Worm (Caenorhabditis elegans) whole organism, early embryonic: ENCODE results near the gene lfi-1.

Experiments
- B0310.2 ChIP-seq: sonication (generic microtip); optimal IDR thresholded peaks from 2 replicates; lab custom pipeline; 2016; ENCODE audit warnings: mild to moderate bottlenecking, missing genetic modification characterization, missing compliant biosample characterization
- F13C5.2 ChIP-seq: sonication (generic microtip); optimal IDR thresholded peaks from 2 replicates; lab custom pipeline; 2017; ENCODE audit warnings: mild to moderate bottlenecking, missing genetic modification characterization, inconsistent platforms, missing compliant biosample characterization
- ama-1 ChIP-seq: fragments of 150-350 bp; optimal IDR thresholded peaks from 2 replicates; lab custom pipeline; 2014
- ceh-13 ChIP-seq: fragments of 200-800 bp; sonication (Bioruptor generic); optimal IDR thresholded peaks from 2 replicates; lab custom pipeline; 2018; ENCODE audit warnings: mild to moderate bottlenecking, missing genetic modification characterization, missing compliant biosample characterization
- ceh-36 ChIP-seq: sonication (generic microtip); optimal IDR thresholded peaks from 2 replicates; lab custom pipeline; 2016; ENCODE audit warnings: missing genetic modification characterization, inconsistent platforms, missing compliant biosample characterization
- ets-7 ChIP-seq: sonication (generic microtip); optimal IDR thresholded peaks from 2 replicates; lab custom pipeline; 2016; ENCODE audit warnings: missing genotype, missing genetic modification characterization, missing compliant biosample characterization
- flt-1 ChIP-seq: fragments of 200-800 bp; sonication (Bioruptor generic); IDR thresholded peaks from 2 replicates; pipeline ENCODE4 v1.3.6; 2022; ENCODE audit warnings: missing genetic modification characterization, missing compliant biosample characterization
- hmbx-1 ChIP-seq: sonication (generic microtip); optimal IDR thresholded peaks from 2 replicates; lab custom pipeline; 2016; ENCODE audit warnings: mild to moderate bottlenecking, missing genetic modification characterization, missing compliant biosample characterization
- hmg-4 ChIP-seq: fragments of 200-800 bp; sonication (Bioruptor generic); optimal IDR thresholded peaks from 2 replicates; lab custom pipeline; 2018; ENCODE audit warnings: mild to moderate bottlenecking, missing genetic modification characterization, missing compliant biosample characterization
- hnd-1 ChIP-seq: sonication (generic microtip); optimal IDR thresholded peaks from 2 replicates; lab custom pipeline; 2016; ENCODE audit warnings: missing genetic modification characterization, missing compliant biosample characterization
- pes-1 ChIP-seq: fragments of 200-800 bp; sonication (Bioruptor generic); IDR thresholded peaks from 2 replicates; pipeline ENCODE4 v1.3.6; 2022; ENCODE audit warnings: missing genetic modification reagents, missing genetic modification characterization, missing compliant biosample characterization
- scrt-1 ChIP-seq: fragments of 200-800 bp; sonication (Bioruptor generic); IDR thresholded peaks from 2 replicates; pipeline ENCODE4 v1.3.6; 2022; ENCODE audit warnings: missing genetic modification characterization, missing compliant biosample characterization
- tbx-37 ChIP-seq: fragments of 200-800 bp; sonication (Bioruptor generic); conservative IDR thresholded peaks from 2 replicates; pipeline ENCODE4 v1.3.6; 2022; ENCODE audit warnings: missing genetic modification reagents, missing genetic modification characterization, missing compliant biosample characterization
- tra-4 ChIP-seq: sonication (generic microtip); optimal IDR thresholded peaks from 2 replicates; lab custom pipeline; 2017; ENCODE audit warnings: missing genetic modification characterization, missing compliant biosample characterization

ce11 chrX:4971427-4971826 is 5.2 kb upstream of the lfi-1 start:
- TF ChIP-seq hmg-4 (GFP tag; lab: Kevin White, UChicago) (peak; percentile 69), ama-1 (lab: Kevin White, UChicago) (no peak), scrt-1 (GFP tag; lab: Robert Waterston, UW) (no peak), ceh-36 (tag; lab: Kevin White, UChicago) (no peak), hnd-1 (tag; lab: Kevin White, UChicago) (no peak), B0310.2 (tag; lab: Kevin White, UChicago) (no peak), ceh-13 (GFP tag; lab: Kevin White, UChicago) (no peak), tbx-37 (GFP tag; lab: Robert Waterston, UW) (peak; percentile 46), tra-4 (tag; lab: Kevin White, UChicago) (no peak), F13C5.2 (tag; lab: Kevin White, UChicago) (no peak), ets-7 (tag; lab: Kevin White, UChicago) (no peak), pes-1 (GFP tag; lab: Robert Waterston, UW) (no peak), hmbx-1 (tag; lab: Kevin White, UChicago) (no peak), flt-1 (GFP tag; lab: Robert Waterston, UW) (no peak)
